Fruit fly (Drosophila melanogaster) whole organism, pupa: ENCODE results near the gene CG15543.

Source experiments
- CG10348 ChIP-seq: fragments of 200-800 bp; sonication (Bioruptor generic); IDR thresholded peaks from 2 replicates; pipeline ENCODE4 v1.3.6; 2022; ENCODE audit warnings: missing biosample characterization, missing genetic modification characterization
- CG12605 ChIP-seq: fragments of 200-800 bp; sonication (Bioruptor generic); IDR thresholded peaks from 2 replicates; pipeline ENCODE4 v1.3.6; 2022; ENCODE audit warnings: missing biosample characterization, missing genetic modification characterization
- CG13204 ChIP-seq: fragments of 200-800 bp; sonication (Bioruptor generic); optimal IDR thresholded peaks from 2 replicates; lab custom pipeline; 2018; ENCODE audit warnings: missing biosample characterization, mild to moderate bottlenecking, missing genetic modification characterization, moderate library complexity
- CG14655 ChIP-seq: fragments of 200-800 bp; sonication (Bioruptor generic); optimal IDR thresholded peaks from 3 replicates; lab custom pipeline; 2017; ENCODE audit warnings: mild to moderate bottlenecking, missing biosample characterization, missing genetic modification reagents, missing genetic modification characterization
- CG15710 ChIP-seq: fragments of 200-800 bp; sonication (Bioruptor generic); optimal IDR thresholded peaks from 2 replicates; lab custom pipeline; 2018; ENCODE audit warnings: missing biosample characterization, mild to moderate bottlenecking, missing genetic modification characterization, moderate library complexity
- CG17806 ChIP-seq: fragments of 200-800 bp; sonication (Bioruptor generic); optimal IDR thresholded peaks from 2 replicates; lab custom pipeline; 2018; ENCODE audit warnings: missing biosample characterization, mild to moderate bottlenecking, missing genetic modification characterization, moderate library complexity
- CG32121 ChIP-seq: fragments of 200-800 bp; sonication (Bioruptor generic); IDR thresholded peaks from 2 replicates; pipeline ENCODE4 v1.3.6; 2022; ENCODE audit warnings: missing biosample characterization, missing genetic modification characterization
- CG34367 ChIP-seq: fragments of 200-800 bp; sonication (Bioruptor generic); optimal IDR thresholded peaks from 2 replicates; lab custom pipeline; 2018; ENCODE audit warnings: missing biosample characterization, mild to moderate bottlenecking, missing genetic modification characterization
- CG4496 ChIP-seq: fragments of 200-800 bp; sonication (Bioruptor generic); IDR thresholded peaks from 3 replicates; pipeline ENCODE4 v1.3.6; 2022; ENCODE audit warnings: missing biosample characterization, missing genetic modification characterization
- CG8159 ChIP-seq: fragments of 200-800 bp; sonication (Bioruptor generic); optimal IDR thresholded peaks from 3 replicates; lab custom pipeline; 2018; ENCODE audit warnings: missing biosample characterization, mild to moderate bottlenecking, missing genetic modification characterization, moderate library complexity
- CG8301 ChIP-seq: fragments of 200-800 bp; sonication (Bioruptor generic); optimal IDR thresholded peaks from 2 replicates; lab custom pipeline; 2018; ENCODE audit warnings: missing biosample characterization, mild to moderate bottlenecking, missing genetic modification characterization
- CG9948 ChIP-seq: fragments of 200-800 bp; sonication (Bioruptor generic); optimal IDR thresholded peaks from 2 replicates; lab custom pipeline; 2018; ENCODE audit warnings: missing biosample characterization, mild to moderate bottlenecking, missing genetic modification characterization, moderate library complexity
- D1 ChIP-seq: fragments of 200-800 bp; sonication (Bioruptor generic); optimal IDR thresholded peaks from 2 replicates; lab custom pipeline; 2018; ENCODE audit warnings: missing biosample characterization, mild to moderate bottlenecking, missing genetic modification characterization, moderate library complexity
- EcR ChIP-seq: fragments of 200-800 bp; sonication (Bioruptor generic); optimal IDR thresholded peaks from 3 replicates; lab custom pipeline; 2019; ENCODE audit warnings: missing biosample characterization, missing genetic modification characterization, mild to moderate bottlenecking, moderate library complexity, missing genetic modification reagents
- Ets98B ChIP-seq: fragments of 200-800 bp; sonication (Bioruptor generic); IDR thresholded peaks from 2 replicates; pipeline ENCODE4 v1.3.6; 2022; ENCODE audit warnings: missing biosample characterization, missing genetic modification characterization
- Pif1A ChIP-seq: fragments of 200-800 bp; sonication (Bioruptor generic); optimal IDR thresholded peaks from 3 replicates; lab custom pipeline; 2016; ENCODE audit warnings: missing biosample characterization, missing genetic modification characterization
- Pif1B ChIP-seq: fragments of 200-800 bp; sonication (Bioruptor generic); optimal IDR thresholded peaks from 3 replicates; lab custom pipeline; 2016; ENCODE audit warnings: missing biosample characterization, missing genetic modification characterization
- Snoo ChIP-seq: fragments of 200-800 bp; sonication (Bioruptor generic); optimal IDR thresholded peaks from 3 replicates; lab custom pipeline; 2017; ENCODE audit warnings: missing biosample characterization, mild to moderate bottlenecking, missing genetic modification characterization, inconsistent platforms
- fd96Ca ChIP-seq: fragments of 200-800 bp; sonication (Bioruptor generic); IDR thresholded peaks from 3 replicates; pipeline ENCODE4 v1.3.6; 2022; ENCODE audit warnings: missing biosample characterization, missing genetic modification characterization
- gl ChIP-seq: fragments of 200-800 bp; sonication (Bioruptor generic); optimal IDR thresholded peaks from 2 replicates; lab custom pipeline; 2018; ENCODE audit warnings: missing biosample characterization, mild to moderate bottlenecking, missing genetic modification characterization
- rn ChIP-seq: fragments of 200-800 bp; sonication (Bioruptor generic); IDR thresholded peaks from 2 replicates; pipeline ENCODE4 v1.3.6; 2022; ENCODE audit warnings: missing biosample characterization, missing genetic modification characterization

CG15543 gene

dm6 chr3R:30758725-30759714 lies 16.3 kb downstream of the CG15543 start:
- peak; percentile 33; the same call in 1 of the 3 replicates for TF ChIP-seq CG4496
- peak; percentile 5 for TF ChIP-seq CG14655 (GFP tag; lab: Kevin White, UChicago)
- no peak for TF ChIP-seq CG13204 (GFP tag; lab: Kevin White, UChicago)
- peak; percentile 10 for TF ChIP-seq CG8159

dm6 chr3R:30761140-30761539 lies 18.5 kb downstream of the CG15543 start:
- TF ChIP-seq CG9948 (tag; lab: Kevin White, UChicago) (peak; percentile 13), EcR (GFP tag; lab: Kevin White, UChicago) (no peak), rn (no peak), Snoo (peak; percentile 16), CG4496 (no peak), Pif1A (GFP tag; lab: Kevin White, UChicago) (no peak), CG15710 (no peak), CG10348 (GFP tag; lab: Robert Waterston, UW) (no peak), CG8159 (peak; percentile 19), CG17806 (peak; percentile 23)

- TF ChIP-seq CG8159: no peak
- TF ChIP-seq CG14655 (GFP tag; lab: Kevin White, UChicago): no peak
- no peak for TF ChIP-seq EcR (GFP tag; lab: Kevin White, UChicago)
- no peak for TF ChIP-seq CG10348 (GFP tag; lab: Robert Waterston, UW)
- no peak for TF ChIP-seq CG32121 (GFP tag; lab: Robert Waterston, UW)
- no peak for TF ChIP-seq D1 (tag; lab: Kevin White, UChicago)
- TF ChIP-seq gl: no peak
- TF ChIP-seq Pif1A (GFP tag; lab: Kevin White, UChicago): no peak
- no peak for TF ChIP-seq Snoo
- TF ChIP-seq CG15710: no peak
- TF ChIP-seq rn: no peak
- no peak for TF ChIP-seq CG34367 (tag; lab: Kevin White, UChicago)
- TF ChIP-seq CG12605 (GFP tag; lab: Robert Waterston, UW): no peak
- TF ChIP-seq Ets98B (GFP tag; lab: Robert Waterston, UW): no peak
- TF ChIP-seq CG9948 (tag; lab: Kevin White, UChicago): no peak
- no peak for TF ChIP-seq CG17806
- no peak for TF ChIP-seq fd96Ca (GFP tag; lab: Robert Waterston, UW)
- no peak for TF ChIP-seq CG4496
- no peak for TF ChIP-seq CG8301 (tag; lab: Kevin White, UChicago)
Measured at dm6 chr3R:30762230-30762629, 19.6 kb downstream of the CG15543 start.

dm6 chr3R:30764121-30764520 lies 21.4 kb downstream of the CG15543 start:
- TF ChIP-seq CG10348 (GFP tag; lab: Robert Waterston, UW) (no peak), rn (0 out of 2 replicates have a peak, but pooled peaks have one; percentile 14), EcR (GFP tag; lab: Kevin White, UChicago) (no peak), CG9948 (tag; lab: Kevin White, UChicago) (no peak), fd96Ca (GFP tag; lab: Robert Waterston, UW) (peak; percentile 43; the same call in 1 of the 3 replicates), D1 (tag; lab: Kevin White, UChicago) (no peak), Snoo (no peak), CG15710 (no peak), Pif1B (GFP tag; lab: Kevin White, UChicago) (no peak), CG17806 (no peak), Ets98B (GFP tag; lab: Robert Waterston, UW) (no peak), CG4496 (0 out of 3 replicates have a peak, but pooled peaks have one; percentile 24)
- TF ChIP-seq, all 21 proteins: peak for 3

- TF ChIP-seq CG13204 (GFP tag; lab: Kevin White, UChicago) (peak; percentile 60), Pif1A (GFP tag; lab: Kevin White, UChicago) (no peak), CG17806 (no peak), CG32121 (GFP tag; lab: Robert Waterston, UW) (peak; percentile 62), EcR (GFP tag; lab: Kevin White, UChicago) (peak; percentile 75), Ets98B (GFP tag; lab: Robert Waterston, UW) (peak; percentile 34; the same call in 1 of the 2 replicates)
Measured at dm6 chr3R:30765306-30766033, 22.8 kb downstream of the CG15543 start, which contains the start of gene zfh1. TSS of gene zfh1 (plus strand) at chr3R:30765926.

- no peak for TF ChIP-seq gl
- TF ChIP-seq CG8159: no peak
- TF ChIP-seq CG9948 (tag; lab: Kevin White, UChicago): no peak
- TF ChIP-seq Snoo: no peak
- 0 out of 3 replicates have a peak, but pooled peaks have one; percentile 41 for TF ChIP-seq fd96Ca (GFP tag; lab: Robert Waterston, UW)
- TF ChIP-seq CG10348 (GFP tag; lab: Robert Waterston, UW): no peak
Measured at dm6 chr3R:30766922-30767504, 24.3 kb downstream of the CG15543 start.
